Worm (Caenorhabditis elegans): Measurements from ENCODE around the gene F49H6.8.

ce11 chrV:16991734-16992133, 30.7 kb downstream of the F49H6.8 start, which contains the start of gene srz-95:
- TF ChIP-seq nhr-11 (tag; optimal IDR thresholded peaks at IDR 0.05) (no peak), Y22D7AL.16 (tag; optimal IDR thresholded peaks at IDR 0.05) (no peak), gmeb-2 (tag; optimal IDR thresholded peaks at IDR 0.05) (no peak)
